Fruit fly (Drosophila melanogaster): ENCODE measurements around the gene OtopLc.

dm6 chrX:5649998-5650397 is 12.7 kb downstream of the OtopLc start:
- TF ChIP-seq lz (GFP tag; optimal IDR thresholded peaks at IDR 0.05) (no peak), Eip75B (GFP tag; optimal IDR thresholded peaks at IDR 0.05) (no peak), CG6163 (GFP tag; IDR thresholded peaks at IDR 0.05) (no peak), CG32006 (GFP tag; optimal IDR thresholded peaks at IDR 0.05) (no peak), dac (GFP tag; optimal IDR thresholded peaks at IDR 0.05) (no peak)
